Fruit fly (Drosophila melanogaster): Measurements from ENCODE around the gene CG32269.

DNA sequence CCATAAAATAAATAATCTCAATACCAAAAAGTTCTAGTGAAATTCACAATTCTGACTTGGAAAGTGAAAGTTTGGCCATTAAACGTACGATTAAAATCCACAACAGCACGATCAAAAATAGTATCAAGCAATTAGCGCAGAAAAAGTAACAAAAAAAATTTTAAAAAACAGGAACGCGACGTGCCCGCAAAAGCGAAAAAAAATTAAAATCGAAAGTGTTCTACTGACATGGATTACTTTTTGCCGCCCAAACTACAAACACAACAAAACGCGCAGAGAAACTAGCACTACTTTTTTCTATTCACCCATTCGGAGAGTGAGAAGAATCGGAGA is 40.8 kb upstream of the CG32269 start:
- TF ChIP-seq CG3919 (GFP tag; optimal IDR thresholded peaks at IDR 0.05): no peak
- no peak for TF ChIP-seq Smox (GFP tag; optimal IDR thresholded peaks at IDR 0.05)
- TF ChIP-seq fkh (GFP tag; optimal IDR thresholded peaks at IDR 0.05): no peak
- TF ChIP-seq CG6808 (GFP tag; optimal IDR thresholded peaks at IDR 0.05): no peak
- TF ChIP-seq ss (GFP tag; optimal IDR thresholded peaks at IDR 0.05): no peak
- TF ChIP-seq Sox102F (GFP tag; optimal IDR thresholded peaks at IDR 0.05): no peak
- no peak for TF ChIP-seq CG9139 (GFP tag; optimal IDR thresholded peaks at IDR 0.05)
- no peak for TF ChIP-seq Sox14 (GFP tag; optimal IDR thresholded peaks at IDR 0.05)
- no peak for TF ChIP-seq Sox15 (GFP tag; optimal IDR thresholded peaks at IDR 0.05)
- TF ChIP-seq Eip78C (GFP tag): no peak

Measured in whole organism, prepupa.